Worm (Caenorhabditis elegans): ENCODE data around the gene C06C3.12.

- TF ChIP-seq Y67H2A.10 (GFP tag; conservative IDR thresholded peaks at IDR 0.05) = no peak
- no peak for TF ChIP-seq F10E7.11 (tag; optimal IDR thresholded peaks at IDR 0.05)
- TF ChIP-seq akir-1 (GFP tag; optimal IDR thresholded peaks at IDR 0.05) = no peak
- TF ChIP-seq T26A5.8 (tag; optimal IDR thresholded peaks at IDR 0.05) = no peak
- no peak for TF ChIP-seq B0261.1 (tag; optimal IDR thresholded peaks at IDR 0.05)
Observed at ce11 chrII:9369394-9369793, 5.5 kb upstream of the C06C3.12 start.

Data from whole organism, young adult.